Worm (Caenorhabditis elegans) whole organism, late embryonic: Measurements from ENCODE around the gene oef-1.

Experiments used
- Y22D7AL.16 ChIP-seq: sonication (generic microtip); optimal IDR thresholded peaks from 2 replicates; lab custom pipeline; 2016; ENCODE audit warnings: missing genetic modification characterization, missing compliant biosample characterization
- ceh-45 ChIP-seq: fragments of 200-800 bp; sonication (Bioruptor generic); IDR thresholded peaks from 2 replicates; pipeline ENCODE4 v1.3.6; 2022; ENCODE audit warnings: missing genetic modification reagents, missing genetic modification characterization, missing compliant biosample characterization
- ceh-9 ChIP-seq: sonication (generic microtip); optimal IDR thresholded peaks from 2 replicates; lab custom pipeline; 2016; ENCODE audit warnings: mild to moderate bottlenecking, missing genetic modification characterization, inconsistent platforms, missing compliant biosample characterization
- dmd-4 ChIP-seq: sonication (generic microtip); optimal IDR thresholded peaks from 2 replicates; lab custom pipeline; 2016; ENCODE audit warnings: borderline replicate concordance, missing genetic modification characterization, missing compliant biosample characterization
- fkh-10 ChIP-seq: fragments of 150-350 bp; optimal IDR thresholded peaks from 2 replicates; lab custom pipeline; 2014; ENCODE audit warnings: missing biosample characterization, missing genetic modification reagents, missing genetic modification characterization
- hlh-30 ChIP-seq: sonication (generic microtip); optimal IDR thresholded peaks from 2 replicates; lab custom pipeline; 2017; ENCODE audit warnings: antibody characterized with exemption, missing genetic modification characterization, missing compliant biosample characterization; ENCODE audit not compliant: insufficient read depth
- nfya-1 ChIP-seq: sonication (generic microtip); optimal IDR thresholded peaks from 2 replicates; lab custom pipeline; 2017; ENCODE audit warnings: missing genetic modification characterization, mild to moderate bottlenecking, missing compliant biosample characterization, antibody characterized with exemption, moderate library complexity
- nhr-11 ChIP-seq: fragments of 150-350 bp; optimal IDR thresholded peaks from 2 replicates; lab custom pipeline; 2014; ENCODE audit warnings: missing biosample characterization, missing genetic modification characterization
- pha-2 ChIP-seq: sonication (generic microtip); optimal IDR thresholded peaks from 2 replicates; lab custom pipeline; 2017; ENCODE audit warnings: mild to moderate bottlenecking, missing genetic modification characterization, missing compliant biosample characterization
- pqm-1 ChIP-seq: sonication (generic microtip); optimal IDR thresholded peaks from 2 replicates; lab custom pipeline; 2016; ENCODE audit warnings: missing genetic modification characterization, missing compliant biosample characterization
- sox-4 ChIP-seq: sonication (generic microtip); optimal IDR thresholded peaks from 2 replicates; lab custom pipeline; 2017; ENCODE audit warnings: mild to moderate bottlenecking, missing genetic modification characterization, inconsistent platforms, missing compliant biosample characterization

ce11 chrIV:7520258-7520657, 28.0 kb upstream of the oef-1 start:
- no peak for TF ChIP-seq nfya-1 (tag; lab: Kevin White, UChicago)
- TF ChIP-seq ceh-9 (tag; lab: Kevin White, UChicago), result no peak
- TF ChIP-seq Y22D7AL.16 (tag; lab: Kevin White, UChicago), result no peak
- no peak for TF ChIP-seq nhr-11 (tag; lab: Kevin White, UChicago)
- no peak for TF ChIP-seq fkh-10 (GFP tag; lab: Kevin White, UChicago)
- TF ChIP-seq pqm-1 (tag; lab: Kevin White, UChicago), result no peak
- TF ChIP-seq dmd-4 (tag; lab: Kevin White, UChicago), result no peak
- no peak for TF ChIP-seq pha-2 (tag; lab: Kevin White, UChicago)
- no peak for TF ChIP-seq sox-4
- TF ChIP-seq hlh-30 (tag; lab: Kevin White, UChicago), result no peak
- TF ChIP-seq ceh-45 (GFP tag; lab: Robert Waterston, UW), result no peak
